Fruit fly (Drosophila melanogaster) whole organism, wandering third instar larva: ENCODE measurements around the gene Gbeta5.

Experiments
- HLH106 ChIP-seq: fragments of 200-800 bp; optimal IDR thresholded peaks from 3 replicates; lab custom pipeline; 2019; ENCODE audit warnings: missing biosample characterization, mild to moderate bottlenecking, missing genetic modification characterization, moderate library complexity
- psq ChIP-seq: fragments of 200-800 bp; sonication (Bioruptor generic); optimal IDR thresholded peaks from 3 replicates; lab custom pipeline; 2017; ENCODE audit warnings: missing biosample characterization, mild to moderate bottlenecking, missing genetic modification characterization, moderate library complexity

- TF ChIP-seq HLH106 (tag; lab: Kevin White, UChicago) (no peak), psq (GFP tag; lab: Kevin White, UChicago) (no peak)
Observed at dm6 chrX:8100826-8101079, 51.3 kb downstream of the Gbeta5 start.
